Worm (Caenorhabditis elegans): ENCODE results near the gene C33D9.8.

DNA sequence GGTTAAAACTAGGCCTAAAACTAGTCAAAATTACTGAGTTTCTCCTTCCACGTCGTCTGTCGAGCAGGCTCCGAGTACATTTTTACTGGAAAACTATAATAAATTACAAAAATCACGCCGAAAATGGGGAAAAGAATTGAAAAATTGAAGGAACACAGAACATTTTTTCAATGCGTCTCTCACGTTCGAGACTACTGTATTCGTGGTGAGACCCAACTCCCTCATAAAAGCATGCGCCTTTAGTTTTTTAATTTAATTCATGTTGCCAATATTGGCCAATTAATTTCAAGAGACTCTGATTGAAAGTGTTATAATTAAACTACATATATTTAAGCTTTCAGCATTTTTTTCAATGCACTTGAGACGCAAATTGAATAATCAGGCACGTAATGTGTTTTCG lies 32.4 kb downstream of the C33D9.8 start:
- TF ChIP-seq ccch-3 (GFP tag; optimal IDR thresholded peaks at IDR 0.05) (no peak), F39B2.1 (GFP tag; IDR thresholded peaks at IDR 0.05) (no peak), madf-3 (GFP tag; IDR thresholded peaks at IDR 0.05) (no peak), snpc-4 (GFP tag; optimal IDR thresholded peaks at IDR 0.05) (no peak), snpc-4 (tag; optimal IDR thresholded peaks at IDR 0.05) (no peak)

Measured in whole organism, young adult.